Worm (Caenorhabditis elegans): ENCODE data around the gene pgm-1.

pgm-1 gene

DNA sequence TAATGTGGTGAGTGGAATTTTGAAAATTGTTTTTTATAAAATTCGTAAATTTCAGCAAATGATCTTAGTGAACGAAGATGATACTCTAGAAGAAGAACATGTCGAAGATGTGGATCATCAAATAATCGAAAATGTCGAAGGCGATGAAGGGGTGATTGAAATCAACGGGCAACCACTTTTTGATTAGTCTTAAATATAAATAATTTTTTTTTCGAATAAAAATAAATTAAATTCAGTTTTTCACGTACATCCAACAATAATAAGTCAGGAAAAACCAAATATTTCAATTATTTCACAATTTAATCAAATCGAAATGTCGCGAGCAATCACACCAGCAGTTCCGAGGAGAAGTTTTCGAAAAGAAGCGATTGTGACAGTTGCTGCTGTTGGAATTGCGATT lies 48.5 kb downstream of the pgm-1 start, which contains the start of gene ZK546.4:
Gene ZK546.4 (plus strand): TSS at position 301 of the 400 bp plus-strand sequence.
- TF ChIP-seq T22C8.4 (GFP tag; IDR thresholded peaks at IDR 0.05) (no peak), med-1 (GFP tag; optimal IDR thresholded peaks at IDR 0.05; ENCODE audit: insufficient read depth) (no peak)

All from whole organism, midembryonic.